Worm (Caenorhabditis elegans) whole organism, mixed stage, embryonic: ENCODE data around the gene smex-1.

Experiments used
- M03D4.4 ChIP-seq: sonication (generic microtip); optimal IDR thresholded peaks from 2 replicates; lab custom pipeline; 2017; ENCODE audit warnings: mild to moderate bottlenecking, missing genetic modification characterization, missing compliant biosample characterization
- bed-3 ChIP-seq: fragments of 200-800 bp; sonication (Bioruptor generic); optimal IDR thresholded peaks from 3 replicates; lab custom pipeline; 2018; ENCODE audit warnings: mild to moderate bottlenecking, missing genetic modification characterization, moderate library complexity, missing compliant biosample characterization
- blmp-1 ChIP-seq: fragments of 150-350 bp; optimal IDR thresholded peaks from 2 replicates; lab custom pipeline; 2014; ENCODE audit warnings: missing biosample characterization, missing genetic modification characterization
- ceh-39 ChIP-seq: fragments of 150-350 bp; optimal IDR thresholded peaks from 2 replicates; lab custom pipeline; 2014; ENCODE audit warnings: missing biosample characterization, missing genetic modification characterization
- ceh-43 ChIP-seq: fragments of 200-800 bp; sonication (Bioruptor generic); optimal IDR thresholded peaks from 2 replicates; lab custom pipeline; 2018; ENCODE audit warnings: mild to moderate bottlenecking, missing genetic modification characterization, moderate library complexity, missing compliant biosample characterization
- ceh-83 ChIP-seq: fragments of 200-800 bp; sonication (Bioruptor generic); optimal IDR thresholded peaks from 2 replicates; lab custom pipeline; 2018; ENCODE audit warnings: mild to moderate bottlenecking, missing genetic modification characterization, missing compliant biosample characterization
- ces-1 ChIP-seq: fragments of 150-350 bp; optimal IDR thresholded peaks from 2 replicates; lab custom pipeline; 2014; ENCODE audit warnings: missing biosample characterization, missing genetic modification reagents, missing genetic modification characterization
- drap-1 ChIP-seq: fragments of 200-800 bp; sonication (Bioruptor generic); optimal IDR thresholded peaks from 3 replicates; lab custom pipeline; 2018; ENCODE audit warnings: mild to moderate bottlenecking, missing genetic modification characterization, missing compliant biosample characterization
- elt-1 ChIP-seq: sonication (generic microtip); optimal IDR thresholded peaks from 2 replicates; lab custom pipeline; 2017; ENCODE audit warnings: missing genetic modification characterization, mild to moderate bottlenecking, missing compliant biosample characterization, antibody characterized with exemption, moderate library complexity, borderline replicate concordance; ENCODE audit not compliant: insufficient read depth
- elt-3 ChIP-seq: fragments of 150-350 bp; optimal IDR thresholded peaks from 2 replicates; lab custom pipeline; 2014; ENCODE audit warnings: missing biosample characterization, missing genetic modification characterization
- flh-1 ChIP-seq: fragments of 200-800 bp; sonication (Bioruptor generic); optimal IDR thresholded peaks from 2 replicates; lab custom pipeline; 2018; ENCODE audit warnings: mild to moderate bottlenecking, missing genetic modification characterization, moderate library complexity, missing compliant biosample characterization
- ham-2 ChIP-seq: fragments of 200-800 bp; sonication (Bioruptor generic); optimal IDR thresholded peaks from 2 replicates; lab custom pipeline; 2018; ENCODE audit warnings: mild to moderate bottlenecking, missing genetic modification characterization, missing compliant biosample characterization
- hlh-1 ChIP-seq: fragments of 150-350 bp; optimal IDR thresholded peaks from 2 replicates; lab custom pipeline; 2014; ENCODE audit warnings: missing biosample characterization, missing genetic modification reagents, missing genetic modification characterization
- lin-13 ChIP-seq: fragments of 150-350 bp; optimal IDR thresholded peaks from 2 replicates; lab custom pipeline; 2014; ENCODE audit warnings: missing biosample characterization, missing genetic modification characterization
- lin-32 ChIP-seq: fragments of 200-800 bp; sonication (Bioruptor generic); optimal IDR thresholded peaks from 2 replicates; lab custom pipeline; 2018; ENCODE audit warnings: mild to moderate bottlenecking, missing genetic modification characterization, missing compliant biosample characterization
- lsy-2 ChIP-seq: fragments of 150-350 bp; optimal IDR thresholded peaks from 2 replicates; lab custom pipeline; 2014; ENCODE audit warnings: missing biosample characterization, missing genetic modification characterization
- mab-5 ChIP-seq: fragments of 150-350 bp; optimal IDR thresholded peaks from 2 replicates; lab custom pipeline; 2014; ENCODE audit warnings: missing biosample characterization, missing genetic modification characterization
- mep-1 ChIP-seq: fragments of 150-350 bp; optimal IDR thresholded peaks from 2 replicates; lab custom pipeline; 2017; ENCODE audit warnings: missing biosample characterization, missing genetic modification reagents, missing genetic modification characterization, inconsistent platforms
- mls-2 ChIP-seq: sonication (generic microtip); optimal IDR thresholded peaks from 2 replicates; lab custom pipeline; 2016; ENCODE audit warnings: mild to moderate bottlenecking, missing genetic modification characterization, moderate library complexity, missing compliant biosample characterization
- nhr-12 ChIP-seq: fragments of 150-350 bp; optimal IDR thresholded peaks from 2 replicates; lab custom pipeline; 2014; ENCODE audit warnings: missing biosample characterization, missing genetic modification characterization
- nhr-237 ChIP-seq: fragments of 150-350 bp; optimal IDR thresholded peaks from 2 replicates; lab custom pipeline; 2014; ENCODE audit warnings: missing biosample characterization, missing genetic modification characterization
- nhr-28 ChIP-seq: fragments of 150-350 bp; optimal IDR thresholded peaks from 2 replicates; lab custom pipeline; 2014; ENCODE audit warnings: missing biosample characterization, missing genetic modification characterization
- nhr-76 ChIP-seq: sonication (generic microtip); optimal IDR thresholded peaks from 2 replicates; lab custom pipeline; 2017; ENCODE audit warnings: missing biosample characterization, missing genetic modification characterization
- pha-4 ChIP-seq: fragments of 150-350 bp; optimal IDR thresholded peaks from 2 replicates; lab custom pipeline; 2018; ENCODE audit warnings: missing biosample characterization, missing genetic modification reagents, missing genetic modification characterization
- sem-2 ChIP-seq: fragments of 200-800 bp; sonication (Bioruptor generic); optimal IDR thresholded peaks from 2 replicates; lab custom pipeline; 2018; ENCODE audit warnings: mild to moderate bottlenecking, missing genetic modification characterization, missing compliant biosample characterization
- snpc-4 ChIP-seq: fragments of 150-350 bp; optimal IDR thresholded peaks from 2 replicates; lab custom pipeline; 2014; ENCODE audit warnings: missing biosample characterization, missing genetic modification characterization
- sptf-1 ChIP-seq: sonication (generic microtip); optimal IDR thresholded peaks from 2 replicates; lab custom pipeline; 2017; ENCODE audit warnings: mild to moderate bottlenecking, missing genetic modification characterization, moderate library complexity, missing compliant biosample characterization
- tbx-8 ChIP-seq: fragments of 200-800 bp; sonication (Bioruptor generic); optimal IDR thresholded peaks from 2 replicates; lab custom pipeline; 2018; ENCODE audit warnings: mild to moderate bottlenecking, missing genetic modification characterization, moderate library complexity, missing compliant biosample characterization
- unc-120 ChIP-seq: sonication (generic microtip); optimal IDR thresholded peaks from 2 replicates; lab custom pipeline; 2017; ENCODE audit warnings: missing genetic modification characterization, missing compliant biosample characterization; ENCODE audit not compliant: poor library complexity, severe bottlenecking
- unc-39 ChIP-seq: fragments of 150-350 bp; optimal IDR thresholded peaks from 2 replicates; lab custom pipeline; 2014; ENCODE audit warnings: missing biosample characterization, missing genetic modification characterization
- unc-62 ChIP-seq: fragments of 150-350 bp; optimal IDR thresholded peaks from 2 replicates; lab custom pipeline; 2014; ENCODE audit warnings: missing biosample characterization, missing genetic modification reagents, missing genetic modification characterization
- zip-8 ChIP-seq: fragments of 150-350 bp; optimal IDR thresholded peaks from 2 replicates; lab custom pipeline; 2014; ENCODE audit warnings: missing biosample characterization, missing genetic modification characterization

Gene smex-1

ce11 chrV:8311210-8311609 lies 15.4 kb upstream of the smex-1 start, which contains the start of gene W02D7.12:
W02D7.12 (plus strand) TSS chrV:8311510.
- TF ChIP-seq zip-8 (tag; lab: Kevin White, UChicago) (no peak), ceh-83 (GFP tag; lab: Kevin White, UChicago) (no peak), lsy-2 (tag; lab: Kevin White, UChicago) (no peak), mab-5 (tag; lab: Kevin White, UChicago) (no peak)
- TF ChIP-seq, all 35 proteins: peak for 0

- TF ChIP-seq ceh-39 (tag; lab: Kevin White, UChicago) (no peak), mls-2 (tag; lab: Kevin White, UChicago) (no peak), snpc-4 (no peak), hlh-1 (no peak), sptf-1 (tag; lab: Kevin White, UChicago) (no peak), ces-1 (GFP tag; lab: Kevin White, UChicago) (no peak), blmp-1 (tag; lab: Kevin White, UChicago) (no peak), lsy-2 (tag; lab: Kevin White, UChicago) (no peak), unc-39 (tag; lab: Kevin White, UChicago) (no peak), unc-62 (no peak), zip-8 (tag; lab: Kevin White, UChicago) (no peak), mep-1 (tag; lab: Kevin White, UChicago) (no peak), drap-1 (GFP tag; lab: Kevin White, UChicago) (no peak), ceh-83 (GFP tag; lab: Kevin White, UChicago) (no peak), ham-2 (GFP tag; lab: Kevin White, UChicago) (no peak), elt-3 (tag; lab: Kevin White, UChicago) (no peak), bed-3 (no peak), ceh-43 (GFP tag; lab: Kevin White, UChicago) (no peak), lin-32 (GFP tag; lab: Kevin White, UChicago) (no peak), M03D4.4 (tag; lab: Kevin White, UChicago) (no peak)
- TF ChIP-seq, all 35 proteins: peak for 0
These were observed 11.9 kb upstream of the smex-1 start, which contains the start of gene clec-218 for ce11 chrV:8307681-8308080. clec-218 (plus strand) TSS chrV:8307942.

ce11 chrV:8307013-8307412 lies 11.2 kb upstream of the smex-1 start:
- TF ChIP-seq ceh-83 (GFP tag; lab: Kevin White, UChicago), result no peak
- no peak for TF ChIP-seq ces-1 (GFP tag; lab: Kevin White, UChicago)
- TF ChIP-seq mab-5 (tag; lab: Kevin White, UChicago), result no peak
- TF ChIP-seq sem-2, result no peak
- no peak for TF ChIP-seq pha-4 (tag; lab: Kevin White, UChicago)
- TF ChIP-seq M03D4.4 (tag; lab: Kevin White, UChicago), result no peak
- no peak for TF ChIP-seq hlh-1
- TF ChIP-seq elt-1 (tag; lab: Kevin White, UChicago), result no peak
- TF ChIP-seq nhr-237 (tag; lab: Kevin White, UChicago), result no peak
- TF ChIP-seq tbx-8, result no peak
- no peak for TF ChIP-seq snpc-4
- no peak for TF ChIP-seq lin-13 (tag; lab: Kevin White, UChicago)
- no peak for TF ChIP-seq unc-120
- no peak for TF ChIP-seq unc-62
- TF ChIP-seq ham-2 (GFP tag; lab: Kevin White, UChicago), result no peak
- TF ChIP-seq blmp-1 (tag; lab: Kevin White, UChicago), result no peak
- TF ChIP-seq nhr-28, result no peak
- no peak for TF ChIP-seq lsy-2 (tag; lab: Kevin White, UChicago)
- no peak for TF ChIP-seq elt-3 (tag; lab: Kevin White, UChicago)
- TF ChIP-seq, all 35 proteins: peak for 0

- TF ChIP-seq ceh-39 (tag; lab: Kevin White, UChicago) (no peak), lin-13 (tag; lab: Kevin White, UChicago) (no peak), sptf-1 (tag; lab: Kevin White, UChicago) (no peak), elt-3 (tag; lab: Kevin White, UChicago) (no peak), flh-1 (no peak), nhr-76 (tag; lab: Kevin White, UChicago) (no peak)
- TF ChIP-seq, all 35 proteins: peak for 0
These were observed 10.6 kb upstream of the smex-1 start, which contains the start of gene W02D7.8 for ce11 chrV:8306366-8306765. W02D7.8 (minus strand) TSS chrV:8306466.

DNA sequence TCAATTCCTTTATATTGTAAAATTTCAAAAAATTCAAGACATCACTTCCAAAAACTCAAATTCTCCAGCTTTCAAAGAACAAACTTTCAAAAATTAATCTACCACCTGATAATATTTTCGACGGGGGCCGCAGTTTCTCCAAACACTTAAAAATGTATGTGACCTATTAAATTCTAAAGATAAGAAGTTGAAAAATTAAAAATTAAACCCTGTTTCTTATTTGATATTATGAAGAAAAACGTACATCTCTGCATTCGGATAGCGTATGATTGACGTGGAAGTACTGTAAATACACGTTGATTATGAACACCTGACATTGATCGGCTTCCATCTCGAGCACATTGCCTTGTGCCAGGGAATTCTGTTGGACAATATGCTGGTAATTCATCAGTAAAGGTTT lies 10.2 kb upstream of the smex-1 start:
- TF ChIP-seq flh-1 (no peak), drap-1 (GFP tag; lab: Kevin White, UChicago) (no peak), nhr-12 (tag; lab: Kevin White, UChicago) (no peak), sem-2 (no peak), nhr-28 (no peak), unc-120 (no peak), mep-1 (tag; lab: Kevin White, UChicago) (no peak), tbx-8 (no peak)
